Fruit fly (Drosophila melanogaster) whole organism, wandering third instar larva: Measurements from ENCODE around the gene Taf4.

Experiments
- Hr78 ChIP-seq: fragments of >200 bp; optimal IDR thresholded peaks from 2 replicates; lab custom pipeline; 2017; ENCODE audit warnings: missing biosample characterization, missing genetic modification characterization
- Mio ChIP-seq: sonication (Bioruptor generic); optimal IDR thresholded peaks from 2 replicates; lab custom pipeline; 2016; ENCODE audit warnings: missing biosample characterization, missing genetic modification characterization
- N ChIP-seq: fragments of >200 bp; optimal IDR thresholded peaks from 2 replicates; lab custom pipeline; 2018; ENCODE audit warnings: missing biosample characterization, missing external identifiers, missing genetic modification characterization
- Rel ChIP-seq, 2 experiments: fragments of 200-800 bp; sonication (Bioruptor generic) in 1 of 2; optimal IDR thresholded peaks; 2 replicates in 1 of 2; 3 replicates in 1 of 2; lab custom pipeline; 2016 to 2019; ENCODE audit warnings: mild to moderate bottlenecking in 2 of 2, missing biosample characterization in 2 of 2, missing genetic modification characterization in 2 of 2, moderate library complexity in 1 of 2
- Sp1 ChIP-seq: fragments of 200-800 bp; sonication (Bioruptor generic); optimal IDR thresholded peaks from 3 replicates; lab custom pipeline; 2019; ENCODE audit warnings: missing biosample characterization, mild to moderate bottlenecking, missing genetic modification characterization, moderate library complexity
- Vsx2 ChIP-seq: fragments of 200-300, 225-300 bp; sonication (Bioruptor generic); optimal IDR thresholded peaks from 2 replicates; lab custom pipeline; 2018; ENCODE audit warnings: missing biosample characterization, missing genetic modification characterization; ENCODE audit not compliant: partially characterized antibody
- br ChIP-seq: fragments of 200-800 bp; sonication (Bioruptor generic); optimal IDR thresholded peaks from 2 replicates; lab custom pipeline; 2016; ENCODE audit warnings: missing biosample characterization, missing genetic modification characterization
- brk ChIP-seq: fragments of 200-800 bp; sonication (Bioruptor generic); optimal IDR thresholded peaks from 2 replicates; lab custom pipeline; 2016; ENCODE audit warnings: missing biosample characterization, mild to moderate bottlenecking, missing genetic modification characterization
- dmrt93B ChIP-seq: fragments of 200-800 bp; sonication (Bioruptor generic); optimal IDR thresholded peaks from 2 replicates; lab custom pipeline; 2018; ENCODE audit warnings: missing biosample characterization, mild to moderate bottlenecking, missing genetic modification characterization
- foxo ChIP-seq, 2 experiments: fragments of 200-800 bp; sonication (Bioruptor generic); optimal IDR thresholded peaks; 2 replicates in 1 of 2; 3 replicates in 1 of 2; lab custom pipeline; 2016 to 2017; ENCODE audit warnings: missing biosample characterization in 2 of 2, missing genetic modification characterization in 2 of 2
- fru ChIP-seq: fragments of 200-800 bp; sonication (Bioruptor generic); optimal IDR thresholded peaks from 3 replicates; lab custom pipeline; 2016; ENCODE audit warnings: missing biosample characterization, mild to moderate bottlenecking, missing genetic modification characterization
- h ChIP-seq: fragments of 200-800 bp; sonication (Bioruptor generic); optimal IDR thresholded peaks from 3 replicates; lab custom pipeline; 2016; ENCODE audit warnings: missing biosample characterization, mild to moderate bottlenecking, missing genetic modification characterization
- tai ChIP-seq: sonication (Bioruptor generic); optimal IDR thresholded peaks from 2 replicates; lab custom pipeline; 2016; ENCODE audit warnings: missing biosample characterization, missing genetic modification characterization

DNA sequence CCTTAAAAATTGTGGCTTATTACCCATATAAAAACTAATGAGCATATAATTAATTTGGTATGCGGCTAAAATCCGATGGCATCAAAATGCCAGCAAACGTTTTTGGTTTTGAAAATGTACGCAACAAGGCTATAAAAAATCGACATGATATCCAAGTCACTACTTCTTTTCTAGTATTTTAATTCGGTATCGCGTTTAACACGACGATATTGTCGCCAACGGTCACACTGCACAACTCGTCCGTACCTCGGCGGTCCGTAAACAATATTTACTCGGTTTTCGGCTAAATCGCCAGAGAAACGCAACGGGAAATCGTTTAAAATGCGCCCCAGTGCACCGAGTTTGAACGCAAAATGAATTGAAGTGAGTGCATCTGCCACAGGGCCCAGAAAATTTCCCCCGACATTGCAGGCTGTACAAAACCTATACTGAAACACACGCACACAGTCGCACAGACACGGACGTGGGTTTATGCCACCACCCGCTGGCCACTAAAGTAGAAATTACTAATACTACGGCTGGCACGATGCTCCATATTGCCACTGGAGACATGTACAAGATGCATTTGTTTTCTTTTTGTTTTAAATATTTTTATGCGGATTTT lies at the start of gene Taf4:
- TF ChIP-seq Mio = no peak
- TF ChIP-seq fru = no peak
- TF ChIP-seq dmrt93B (GFP tag; lab: Kevin White, UChicago) = no peak
- no peak for TF ChIP-seq N (GFP tag; lab: Kevin White, UChicago)
- TF ChIP-seq h = no peak
- no peak for TF ChIP-seq Sp1 (GFP tag; lab: Kevin White, UChicago)
- no peak for TF ChIP-seq tai (GFP tag; lab: Kevin White, UChicago)
- TF ChIP-seq foxo (GFP tag; optimal IDR thresholded peaks at IDR 0.05; lab: Kevin White, UChicago) = no peak
- no peak for TF ChIP-seq Hr78 (GFP tag; lab: Kevin White, UChicago)
- TF ChIP-seq Rel (GFP tag; optimal IDR thresholded peaks at IDR 0.05; lab: Kevin White, UChicago) = no peak
- no peak for TF ChIP-seq Rel (tag; optimal IDR thresholded peaks at IDR 0.05; lab: Kevin White, UChicago)
- TF ChIP-seq br (GFP tag; lab: Kevin White, UChicago) = no peak
- TF ChIP-seq brk (GFP tag; lab: Kevin White, UChicago) = no peak
- no peak for TF ChIP-seq Vsx2 (GFP tag; lab: Kevin White, UChicago)
